Worm (Caenorhabditis elegans) whole organism, L3 larva: Measurements from ENCODE around the gene srh-95.

Experiments used
- aly-2 ChIP-seq: fragments of 150-350 bp; optimal IDR thresholded peaks from 2 replicates; lab custom pipeline; 2014; ENCODE audit warnings: missing biosample characterization, missing genetic modification characterization
- ceh-16 ChIP-seq: sonication (generic microtip); optimal IDR thresholded peaks from 2 replicates; lab custom pipeline; 2017; ENCODE audit warnings: missing biosample characterization, missing genetic modification characterization
- ceh-9 ChIP-seq: sonication (generic microtip); optimal IDR thresholded peaks from 2 replicates; lab custom pipeline; 2018; ENCODE audit warnings: missing biosample characterization, missing genetic modification characterization
- daf-12 ChIP-seq: fragments of 150-350 bp; optimal IDR thresholded peaks from 2 replicates; lab custom pipeline; 2014; ENCODE audit warnings: missing biosample characterization, missing genetic modification reagents, missing genetic modification characterization
- egl-27 ChIP-seq: sonication (generic microtip); optimal IDR thresholded peaks from 4 replicates; lab custom pipeline; 2017; ENCODE audit warnings: missing biosample characterization, missing genetic modification reagents, missing genetic modification characterization
- elt-1 ChIP-seq: fragments of 150-350 bp; optimal IDR thresholded peaks from 2 replicates; lab custom pipeline; 2014; ENCODE audit warnings: missing biosample characterization, missing genetic modification characterization
- elt-2 ChIP-seq: sonication (generic microtip); optimal IDR thresholded peaks from 2 replicates; lab custom pipeline; 2016; ENCODE audit warnings: missing genetic modification reagents, mild to moderate bottlenecking, missing genetic modification characterization, missing compliant biosample characterization
- elt-3 ChIP-seq, 3 experiments: fragments of 150-350 bp in 1 of 3; sonication (generic microtip) in 2 of 3; optimal IDR thresholded peaks; 2 replicates in 2 of 3; 4 replicates in 1 of 3; lab custom pipeline; 2014 to 2017; ENCODE audit warnings: missing biosample characterization in 3 of 3, missing genetic modification characterization in 3 of 3
- eor-1 ChIP-seq, 2 experiments: fragments of 150-350 bp; optimal IDR thresholded peaks; 2 replicates each; lab custom pipeline; 2014 to 2018; ENCODE audit warnings: missing biosample characterization in 2 of 2, missing genetic modification characterization in 2 of 2
- fkh-10 ChIP-seq: sonication (generic microtip); optimal IDR thresholded peaks from 2 replicates; lab custom pipeline; 2017; ENCODE audit warnings: missing biosample characterization, missing genetic modification reagents, missing genetic modification characterization
- fkh-2 ChIP-seq: fragments of 150-350 bp; optimal IDR thresholded peaks from 2 replicates; lab custom pipeline; 2014; ENCODE audit warnings: missing biosample characterization, missing genetic modification reagents, missing genetic modification characterization
- fos-1 ChIP-seq: fragments of 150-350 bp; optimal IDR thresholded peaks from 2 replicates; lab custom pipeline; 2014; ENCODE audit warnings: missing biosample characterization, missing genetic modification characterization
- hmg-11 ChIP-seq: sonication (generic microtip); optimal IDR thresholded peaks from 2 replicates; lab custom pipeline; 2016; ENCODE audit warnings: missing genetic modification characterization, missing compliant biosample characterization
- jun-1 ChIP-seq: fragments of 150-350 bp; optimal IDR thresholded peaks from 2 replicates; lab custom pipeline; 2014; ENCODE audit warnings: missing biosample characterization, missing genetic modification reagents, missing genetic modification characterization
- lin-39 ChIP-seq: fragments of 150-350 bp; optimal IDR thresholded peaks from 2 replicates; lab custom pipeline; 2018; ENCODE audit warnings: missing biosample characterization, missing genetic modification reagents, missing genetic modification characterization
- lsy-12 ChIP-seq: sonication (generic microtip); optimal IDR thresholded peaks from 2 replicates; lab custom pipeline; 2016; ENCODE audit warnings: mild to moderate bottlenecking, missing genetic modification characterization, missing compliant biosample characterization
- mdl-1 ChIP-seq: fragments of 150-350 bp; optimal IDR thresholded peaks from 2 replicates; lab custom pipeline; 2014; ENCODE audit warnings: missing biosample characterization, missing genetic modification characterization
- mml-1 ChIP-seq: fragments of 150-350 bp; sonication (generic microtip); optimal IDR thresholded peaks from 3 replicates; lab custom pipeline; 2014; ENCODE audit warnings: missing biosample characterization, missing genetic modification characterization
- nfya-1 ChIP-seq: sonication (generic microtip); optimal IDR thresholded peaks from 2 replicates; lab custom pipeline; 2017; ENCODE audit warnings: missing genetic modification characterization, mild to moderate bottlenecking, missing compliant biosample characterization, antibody characterized with exemption, moderate library complexity; ENCODE audit not compliant: insufficient read depth
- nhr-12 ChIP-seq: fragments of 150-350 bp; optimal IDR thresholded peaks from 2 replicates; lab custom pipeline; 2014; ENCODE audit warnings: missing biosample characterization, missing genetic modification characterization
- nhr-25 ChIP-seq: sonication (generic microtip); optimal IDR thresholded peaks from 2 replicates; lab custom pipeline; 2017; ENCODE audit warnings: missing biosample characterization, missing genetic modification characterization
- nhr-28 ChIP-seq: fragments of 150-350 bp; optimal IDR thresholded peaks from 2 replicates; lab custom pipeline; 2014; ENCODE audit warnings: missing biosample characterization, missing genetic modification characterization
- nhr-43 ChIP-seq: sonication (generic microtip); optimal IDR thresholded peaks from 2 replicates; lab custom pipeline; 2016; ENCODE audit warnings: mild to moderate bottlenecking, missing genetic modification characterization, missing compliant biosample characterization; ENCODE audit not compliant: poor library complexity, severe bottlenecking
- nhr-67 ChIP-seq: fragments of 150-350 bp; optimal IDR thresholded peaks from 2 replicates; lab custom pipeline; 2014; ENCODE audit warnings: missing biosample characterization, missing genetic modification characterization
- nhr-76 ChIP-seq: fragments of 150-350 bp; sonication (generic microtip); optimal IDR thresholded peaks from 5 replicates; lab custom pipeline; 2014; ENCODE audit warnings: missing biosample characterization, missing genetic modification characterization
- pha-4 ChIP-seq: fragments of 150-350 bp; optimal IDR thresholded peaks from 2 replicates; lab custom pipeline; 2014; ENCODE audit warnings: missing biosample characterization, missing genetic modification reagents, missing genetic modification characterization
- pqm-1 ChIP-seq: fragments of 150-350 bp; optimal IDR thresholded peaks from 2 replicates; lab custom pipeline; 2017; ENCODE audit warnings: missing biosample characterization, missing genetic modification characterization, inconsistent platforms
- sea-2 ChIP-seq: fragments of 150-350 bp; sonication (generic microtip); optimal IDR thresholded peaks from 4 replicates; lab custom pipeline; 2014; ENCODE audit warnings: missing biosample characterization, missing genetic modification reagents, missing genetic modification characterization
- skn-1 ChIP-seq: fragments of 150-350 bp; optimal IDR thresholded peaks from 2 replicates; lab custom pipeline; 2014; ENCODE audit warnings: missing biosample characterization, missing genetic modification characterization
- snpc-4 ChIP-seq: fragments of 150-350 bp; optimal IDR thresholded peaks from 2 replicates; lab custom pipeline; 2014; ENCODE audit warnings: missing biosample characterization, missing genetic modification characterization
- unc-39 ChIP-seq: sonication (generic microtip); optimal IDR thresholded peaks from 4 replicates; lab custom pipeline; 2017; ENCODE audit warnings: missing biosample characterization, missing genetic modification characterization
- zag-1 ChIP-seq: fragments of 150-350 bp; optimal IDR thresholded peaks from 2 replicates; lab custom pipeline; 2014; ENCODE audit warnings: missing biosample characterization, missing genetic modification characterization
- ztf-11 ChIP-seq: fragments of 150-350 bp; optimal IDR thresholded peaks from 2 replicates; lab custom pipeline; 2014; ENCODE audit warnings: missing biosample characterization, missing genetic modification characterization
- ztf-4 ChIP-seq: fragments of 150-350 bp; optimal IDR thresholded peaks from 2 replicates; lab custom pipeline; 2014; ENCODE audit warnings: missing biosample characterization, missing genetic modification characterization

Gene srh-95

ce11 chrV:16275347-16275746 is 28.7 kb downstream of the srh-95 start, which contains the start of gene pacl-1:
pacl-1 (minus strand) TSS chrV:16275447.
- TF ChIP-seq lsy-12 (tag; lab: Kevin White, UChicago), result no peak
- no peak for TF ChIP-seq nhr-28 (tag; lab: Kevin White, UChicago)
- no peak for TF ChIP-seq elt-3 (tag; optimal IDR thresholded peaks at IDR 0.05; lab: Kevin White, UChicago)
- no peak for TF ChIP-seq ceh-9 (tag; lab: Kevin White, UChicago)
- TF ChIP-seq unc-39 (tag; lab: Kevin White, UChicago), result no peak
- TF ChIP-seq nhr-67 (tag; lab: Kevin White, UChicago), result no peak
- TF ChIP-seq ceh-16, result no peak
- no peak for TF ChIP-seq fos-1
- TF ChIP-seq lin-39, result no peak
- TF ChIP-seq pha-4 (tag; lab: Kevin White, UChicago), result no peak
- TF ChIP-seq nhr-25 (tag; lab: Kevin White, UChicago), result no peak
- TF ChIP-seq snpc-4 (tag; lab: Kevin White, UChicago), result no peak
- TF ChIP-seq eor-1 (tag; optimal IDR thresholded peaks at IDR 0.05; lab: Kevin White, UChicago), result no peak

DNA sequence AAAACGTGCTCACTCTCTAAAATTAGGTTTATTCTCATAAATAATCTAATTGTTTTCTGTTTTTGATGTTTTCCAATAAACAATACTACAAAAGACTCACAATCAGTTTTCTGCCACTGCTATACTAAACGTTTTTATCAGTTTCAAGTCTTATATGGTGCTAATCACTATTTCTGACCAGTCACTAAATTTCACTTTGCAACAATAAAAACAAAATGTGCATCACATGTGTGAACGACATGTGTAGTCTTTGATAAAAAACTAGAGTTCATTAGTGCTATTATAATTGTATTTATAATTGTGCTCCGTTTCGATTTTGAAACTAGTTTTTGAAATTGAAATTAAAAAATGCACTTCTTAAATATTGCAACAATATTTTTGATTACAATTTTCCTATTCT is 31.2 kb downstream of the srh-95 start, which contains the start of gene cyp-37B1:
Gene cyp-37B1, plus strand, starts transcription at position 199 of the 400 bp plus-strand sequence.
- TF ChIP-seq pha-4 (tag; lab: Kevin White, UChicago) (peak; percentile 73), hmg-11 (no peak), nhr-28 (tag; lab: Kevin White, UChicago) (no peak), jun-1 (peak; percentile 10), pqm-1 (tag; lab: Kevin White, UChicago) (peak; percentile 97), fos-1 (no peak), fkh-10 (GFP tag; lab: Kevin White, UChicago) (no peak), elt-2 (tag; lab: Kevin White, UChicago) (peak; percentile 93), daf-12 (tag; lab: Kevin White, UChicago) (no peak)

ce11 chrV:16282147-16282546 is 35.5 kb downstream of the srh-95 start, which contains the start of gene F28G4.2:
F28G4.2 (minus strand) TSS chrV:16282321.
- no peak for TF ChIP-seq egl-27 (tag; lab: Kevin White, UChicago)
- TF ChIP-seq skn-1 (tag; lab: Kevin White, UChicago), result no peak
- TF ChIP-seq mml-1 (tag; lab: Kevin White, UChicago), result no peak
- no peak for TF ChIP-seq ceh-9 (tag; lab: Kevin White, UChicago)
- TF ChIP-seq nhr-12 (tag; lab: Kevin White, UChicago), result no peak

ce11 chrV:16285794-16286193 is 39.1 kb downstream of the srh-95 start, which contains the start of gene F28G4.4:
F28G4.4 (minus strand) TSS chrV:16285894.
- TF ChIP-seq sea-2 (GFP tag; lab: Kevin White, UChicago) (no peak), mdl-1 (tag; lab: Kevin White, UChicago) (no peak), eor-1 (tag; optimal IDR thresholded peaks at IDR 0.05; lab: Kevin White, UChicago) (no peak), fkh-2 (tag; lab: Kevin White, UChicago) (no peak), aly-2 (tag; lab: Kevin White, UChicago) (no peak), zag-1 (tag; lab: Kevin White, UChicago) (no peak), pha-4 (tag; lab: Kevin White, UChicago) (no peak), unc-39 (tag; lab: Kevin White, UChicago) (no peak), nhr-43 (no peak), fkh-10 (GFP tag; lab: Kevin White, UChicago) (no peak), nhr-76 (tag; lab: Kevin White, UChicago) (no peak), ztf-4 (no peak), elt-1 (tag; lab: Kevin White, UChicago) (no peak), nhr-12 (tag; lab: Kevin White, UChicago) (no peak), lsy-12 (tag; lab: Kevin White, UChicago) (no peak), ztf-11 (tag; lab: Kevin White, UChicago) (no peak)

- TF ChIP-seq nhr-43, result no peak
- no peak for TF ChIP-seq nhr-28 (tag; lab: Kevin White, UChicago)
- no peak for TF ChIP-seq elt-3 (tag; optimal IDR thresholded peaks at IDR 0.05; lab: Kevin White, UChicago)
- no peak for TF ChIP-seq nfya-1 (tag; lab: Kevin White, UChicago)
These were observed 40.9 kb downstream of the srh-95 start, which contains the start of gene F28G4.3 for ce11 chrV:16287619-16288018. F28G4.3 (minus strand) TSS chrV:16287719.
